Fruit fly (Drosophila melanogaster): ENCODE measurements around the gene CG7991.

Gene CG7991

DNA sequence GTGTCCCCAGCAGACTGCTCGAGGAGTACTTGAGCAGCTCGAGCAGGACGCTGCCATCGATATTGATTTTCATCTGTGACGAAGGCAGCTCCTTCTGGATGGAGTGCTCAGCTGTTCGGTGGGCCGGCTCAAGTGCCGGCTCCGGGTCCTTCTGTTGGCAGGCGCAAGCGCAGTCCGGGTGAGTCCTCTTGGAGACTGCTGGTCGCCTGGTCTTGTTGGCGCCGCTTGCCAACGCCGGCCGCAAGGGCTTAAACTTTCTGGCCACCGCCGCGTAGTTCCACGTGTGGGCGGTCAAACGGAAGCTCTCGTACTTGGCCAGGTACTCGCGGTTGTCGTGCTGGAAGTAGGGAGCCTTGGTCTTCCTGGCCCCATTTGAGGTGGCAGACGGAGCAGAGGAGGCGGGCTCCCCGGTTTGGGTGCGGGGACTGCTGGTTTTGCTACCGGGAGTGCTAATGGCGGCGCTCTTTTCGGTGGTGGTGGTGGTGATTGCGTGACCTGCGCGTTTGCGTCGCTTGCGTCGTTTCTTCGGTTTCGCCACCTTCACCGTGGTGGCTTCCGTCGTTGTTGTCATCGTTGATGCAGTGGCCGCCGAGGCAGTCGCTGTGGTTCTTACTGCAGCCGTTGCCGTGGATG lies 12.7 kb upstream of the CG7991 start:
- TF ChIP-seq OdsH (GFP tag; optimal IDR thresholded peaks at IDR 0.05) (no peak), Dfd (GFP tag; optimal IDR thresholded peaks at IDR 0.05) (no peak), pan (optimal IDR thresholded peaks at IDR 0.05) (no peak), dl (GFP tag; optimal IDR thresholded peaks at IDR 0.05; ENCODE audit: insufficient read depth in 1 of 2, partially characterized antibody in 2 of 2) (no peak), br (GFP tag; optimal IDR thresholded peaks at IDR 0.05) (no peak), GATAd (GFP tag; optimal IDR thresholded peaks at IDR 0.05) (no peak), lola (GFP tag; optimal IDR thresholded peaks at IDR 0.05) (no peak), woc (GFP tag; optimal IDR thresholded peaks at IDR 0.05) (no peak), N (GFP tag; optimal IDR thresholded peaks at IDR 0.05) (no peak), CG9705 (GFP tag; optimal IDR thresholded peaks at IDR 0.05) (no peak), jim (GFP tag; optimal IDR thresholded peaks at IDR 0.05) (no peak), Abd-B (GFP tag; optimal IDR thresholded peaks at IDR 0.05) (no peak), Hr83 (GFP tag; optimal IDR thresholded peaks at IDR 0.05; ENCODE audit: poor library complexity, severe bottlenecking) (no peak), ey (GFP tag; optimal IDR thresholded peaks at IDR 0.05) (no peak), psq (GFP tag; optimal IDR thresholded peaks at IDR 0.05) (no peak), CG32264 (GFP tag; optimal IDR thresholded peaks at IDR 0.05) (no peak), brk (GFP tag; optimal IDR thresholded peaks at IDR 0.05) (no peak), dmrt93B (GFP tag; optimal IDR thresholded peaks at IDR 0.05) (no peak), Mio (GFP tag; optimal IDR thresholded peaks at IDR 0.05) (no peak)

DNA sequence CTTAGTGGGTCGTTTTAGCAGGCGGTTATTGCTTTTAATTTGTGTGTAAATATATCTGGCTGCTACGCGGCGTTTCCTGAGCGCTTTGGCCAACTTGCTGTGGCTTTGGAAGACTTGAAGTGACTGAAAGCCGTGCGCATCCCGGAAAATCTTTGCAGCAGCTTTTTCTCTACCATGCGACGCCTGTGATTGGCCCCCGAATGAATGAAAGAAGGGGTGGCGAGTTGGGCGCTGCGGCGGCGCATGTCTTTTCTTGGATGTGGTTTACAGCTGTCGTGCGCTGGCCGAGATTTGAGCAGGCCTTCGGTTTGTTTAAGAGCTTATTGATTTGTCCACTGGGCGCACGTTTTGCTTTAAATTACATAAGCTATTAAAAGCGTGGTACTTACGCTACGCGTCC lies 11.0 kb upstream of the CG7991 start:
- TF ChIP-seq CG32264 (GFP tag; optimal IDR thresholded peaks at IDR 0.05) (no peak), Dif (GFP tag; optimal IDR thresholded peaks at IDR 0.05; ENCODE audit: partially characterized antibody) (peak; percentile 31)

DNA sequence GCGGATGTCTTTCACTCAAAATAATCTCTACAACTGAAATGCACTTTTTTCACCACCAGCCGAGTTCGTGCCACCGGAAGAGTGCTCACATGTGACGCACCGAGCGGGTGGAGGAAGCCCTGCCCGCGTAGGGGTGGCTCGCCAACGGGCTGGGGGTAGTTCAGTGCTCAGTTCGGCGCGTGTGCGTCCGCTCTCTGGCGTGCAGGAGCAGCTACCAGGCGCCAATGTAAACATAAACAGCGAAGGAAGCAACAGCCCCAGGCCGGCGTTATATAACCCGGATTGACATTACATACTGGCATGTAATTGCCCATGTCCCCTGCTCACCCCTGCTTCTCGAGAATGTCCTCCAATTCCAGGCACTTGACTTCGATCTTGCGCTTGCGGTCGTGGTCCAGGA lies 10.3 kb upstream of the CG7991 start:
- TF ChIP-seq dsf (GFP tag; optimal IDR thresholded peaks at IDR 0.05; ENCODE audit: borderline replicate concordance) (no peak), CG9705 (GFP tag; optimal IDR thresholded peaks at IDR 0.05) (no peak), dmrt93B (GFP tag; optimal IDR thresholded peaks at IDR 0.05) (no peak), Dfd (GFP tag; optimal IDR thresholded peaks at IDR 0.05) (no peak), OdsH (GFP tag; optimal IDR thresholded peaks at IDR 0.05) (no peak), pan (optimal IDR thresholded peaks at IDR 0.05) (no peak), HLH106 (tag; optimal IDR thresholded peaks at IDR 0.05) (no peak), N (GFP tag; optimal IDR thresholded peaks at IDR 0.05) (no peak)

DNA sequence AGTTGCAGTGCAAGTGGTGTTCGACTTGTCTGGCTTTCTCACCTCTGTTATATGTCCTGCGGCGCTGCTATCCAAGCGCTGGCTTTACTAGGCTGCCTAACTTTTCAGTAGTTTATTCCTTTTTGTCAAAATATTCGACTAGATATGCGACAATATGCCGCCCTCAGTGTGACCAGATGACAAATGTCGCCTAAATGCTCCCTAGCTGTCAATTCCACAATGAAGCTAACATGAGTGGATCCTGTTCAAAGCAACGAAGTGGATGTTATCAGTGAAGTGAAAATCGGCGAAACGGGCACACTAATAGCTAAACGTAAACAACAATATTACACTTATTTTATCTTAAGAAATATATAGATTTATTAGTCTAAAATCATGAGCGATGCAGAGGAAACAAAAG lies 9.6 kb upstream of the CG7991 start, which contains the start of the genes Srrm234 and CG7974:
TSS of gene Srrm234 (minus strand) at position 189 of the 400 bp plus-strand sequence.
TSS of gene CG7974 (plus strand) at position 263 of the 400 bp plus-strand sequence.
- TF ChIP-seq sage (GFP tag; optimal IDR thresholded peaks at IDR 0.05) (peak; percentile 1), Sp1 (GFP tag; optimal IDR thresholded peaks at IDR 0.05) (no peak), ey (GFP tag; optimal IDR thresholded peaks at IDR 0.05) (no peak)

DNA sequence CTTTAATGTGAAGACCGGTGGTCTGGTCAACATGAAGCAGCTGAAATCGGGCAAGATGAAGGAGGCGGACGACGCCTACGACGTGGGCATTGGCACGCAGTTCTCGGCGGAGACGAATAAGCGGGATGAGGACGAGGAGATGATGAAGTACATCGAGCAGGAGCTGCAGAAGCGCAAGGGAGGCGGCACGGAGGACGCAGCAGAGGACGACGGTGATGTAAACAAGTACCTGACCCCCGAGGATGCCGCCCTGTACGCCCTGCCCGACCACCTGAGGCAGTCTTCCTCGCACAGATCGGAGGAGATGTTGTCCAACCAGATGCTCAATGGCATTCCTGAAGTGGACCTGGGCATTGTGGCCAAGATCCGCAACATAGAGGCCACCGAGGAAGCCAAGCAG lies 9.0 kb upstream of the CG7991 start:
- TF ChIP-seq CG32264 (GFP tag; optimal IDR thresholded peaks at IDR 0.05) (no peak), foxo (GFP tag; optimal IDR thresholded peaks at IDR 0.05) (no peak), Dif (GFP tag; optimal IDR thresholded peaks at IDR 0.05; ENCODE audit: partially characterized antibody) (no peak), GATAd (GFP tag; optimal IDR thresholded peaks at IDR 0.05) (no peak), Jra (GFP tag; optimal IDR thresholded peaks at IDR 0.05) (no peak), Rel (GFP tag; optimal IDR thresholded peaks at IDR 0.05) (no peak), Rel (tag; optimal IDR thresholded peaks at IDR 0.05) (no peak), psq (GFP tag; optimal IDR thresholded peaks at IDR 0.05) (no peak), Dfd (GFP tag; optimal IDR thresholded peaks at IDR 0.05) (no peak), usp (GFP tag; optimal IDR thresholded peaks at IDR 0.05) (no peak), woc (GFP tag; optimal IDR thresholded peaks at IDR 0.05) (no peak), dmrt93B (GFP tag; optimal IDR thresholded peaks at IDR 0.05) (no peak), Myc (optimal IDR thresholded peaks at IDR 0.05) (no peak), rgr (GFP tag; optimal IDR thresholded peaks at IDR 0.05) (no peak), N (GFP tag; optimal IDR thresholded peaks at IDR 0.05) (no peak)
